Worm (Caenorhabditis elegans): ENCODE measurements around the gene C05D12.2.

DNA sequence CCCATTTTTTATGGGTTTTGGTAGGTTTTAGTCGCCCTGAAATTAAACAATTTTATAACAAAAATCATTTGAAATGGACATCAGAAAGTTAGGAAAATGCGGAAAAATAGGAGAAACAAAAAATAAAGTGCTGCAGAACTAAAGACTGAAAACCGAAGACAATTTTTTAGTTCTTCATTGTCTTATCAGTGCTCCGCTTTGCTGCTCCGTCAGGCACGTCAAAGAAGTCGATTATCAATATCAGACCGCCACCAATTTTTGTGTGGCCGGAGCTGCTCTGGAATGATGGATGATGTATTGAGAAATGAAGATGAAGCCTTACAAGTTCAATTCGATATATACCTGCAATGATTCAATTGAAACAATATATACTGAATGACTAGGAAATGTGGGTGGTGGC, 20.3 kb downstream of the C05D12.2 start, which contains the start of gene vha-6:
- TF ChIP-seq him-1 (tag; optimal IDR thresholded peaks at IDR 0.05) (no peak), W03F9.2 (tag; optimal IDR thresholded peaks at IDR 0.05) (no peak), dao-5 (tag; optimal IDR thresholded peaks at IDR 0.05) (no peak)
